Fruit fly (Drosophila melanogaster): Measurements from ENCODE around the gene CG45064.

CG45064 gene

DNA sequence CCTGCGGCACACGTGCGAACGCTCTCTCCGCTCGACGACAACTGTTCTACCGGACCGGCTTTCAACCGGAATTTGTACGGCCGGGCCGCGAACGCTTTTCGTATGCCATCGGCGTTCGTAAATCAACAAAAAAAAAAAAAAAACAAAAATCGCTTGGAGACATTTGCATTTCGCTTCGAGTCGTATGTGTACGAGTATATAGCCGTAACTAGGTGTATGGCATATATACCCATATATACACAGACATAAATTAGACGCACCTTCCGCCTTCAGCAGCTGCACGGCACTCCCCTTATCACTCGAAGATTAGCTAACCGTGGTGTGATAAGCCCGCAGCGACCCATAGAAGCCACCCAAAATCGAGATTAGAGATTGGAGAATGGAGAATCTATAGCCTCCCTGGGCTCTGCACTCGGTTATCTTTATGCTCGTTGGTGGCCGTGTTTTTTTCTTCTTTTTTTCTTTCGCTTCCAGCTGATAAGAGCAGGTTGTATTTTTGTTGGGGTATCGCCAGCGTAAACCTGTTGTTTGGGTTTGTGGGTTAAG is 23.2 kb upstream of the CG45064 start, which contains the start of gene CG9512:
Gene CG9512, minus strand, starts transcription at position 51 of the 546 bp plus-strand sequence.
- TF ChIP-seq CG4617 (GFP tag; optimal IDR thresholded peaks at IDR 0.05; ENCODE audit: borderline replicate concordance) (no peak), Dad (GFP tag; optimal IDR thresholded peaks at IDR 0.05) (no peak), GATAe (GFP tag; conservative IDR thresholded peaks at IDR 0.05) (peak; percentile 78), CG9932 (GFP tag; IDR thresholded peaks at IDR 0.05) (no peak), gsb (GFP tag; IDR thresholded peaks at IDR 0.05) (no peak), CG5953 (GFP tag; IDR thresholded peaks at IDR 0.05) (no peak), Eip74EF (GFP tag; optimal IDR thresholded peaks at IDR 0.05) (peak in 1 of 2 experiments; percentile 58), gce (GFP tag; IDR thresholded peaks at IDR 0.05) (no peak), E2f2 (GFP tag; IDR thresholded peaks at IDR 0.05) (no peak), repo (GFP tag; optimal IDR thresholded peaks at IDR 0.05) (no peak), CG2129 (GFP tag; IDR thresholded peaks at IDR 0.05; ENCODE audit: partially characterized antibody) (no peak), Bdp1 (GFP tag; optimal IDR thresholded peaks at IDR 0.05) (no peak), cad (GFP tag; optimal IDR thresholded peaks at IDR 0.05) (no peak), ham (GFP tag; IDR thresholded peaks at IDR 0.05) (no peak), inv (GFP tag; IDR thresholded peaks at IDR 0.05; ENCODE audit: partially characterized antibody) (no peak), Hmx (GFP tag; optimal IDR thresholded peaks at IDR 0.05) (no peak), CG12744 (GFP tag; optimal IDR thresholded peaks at IDR 0.05) (no peak), CG15696 (tag; optimal IDR thresholded peaks at IDR 0.05) (no peak), CG3838 (GFP tag; optimal IDR thresholded peaks at IDR 0.05) (no peak), ranshi (GFP tag; IDR thresholded peaks at IDR 0.05) (no peak), CG12155 (GFP tag; optimal IDR thresholded peaks at IDR 0.05) (no peak), ara (GFP tag; IDR thresholded peaks at IDR 0.05) (no peak), exex (tag; optimal IDR thresholded peaks at IDR 0.05) (peak; percentile 67), jing (GFP tag; optimal IDR thresholded peaks at IDR 0.05) (no peak), Camta (GFP tag; optimal IDR thresholded peaks at IDR 0.05) (no peak), CG7556 (GFP tag; optimal IDR thresholded peaks at IDR 0.05) (no peak), CG3065 (GFP tag; optimal IDR thresholded peaks at IDR 0.05) (no peak), br (optimal IDR thresholded peaks at IDR 0.05) (no peak), CG30020 (tag; optimal IDR thresholded peaks at IDR 0.05) (no peak), org-1 (GFP tag; optimal IDR thresholded peaks at IDR 0.05) (no peak), ERR (GFP tag; optimal IDR thresholded peaks at IDR 0.05) (no peak), Hr78 (GFP tag; optimal IDR thresholded peaks at IDR 0.05) (no peak), btn (GFP tag; optimal IDR thresholded peaks at IDR 0.05) (no peak), D19A (tag; optimal IDR thresholded peaks at IDR 0.05) (no peak), HLH54F (GFP tag; optimal IDR thresholded peaks at IDR 0.05) (no peak), CG8388 (GFP tag; optimal IDR thresholded peaks at IDR 0.05) (no peak), CG5180 (GFP tag; optimal IDR thresholded peaks at IDR 0.05) (no peak), Atf6 (GFP tag; IDR thresholded peaks at IDR 0.05) (0 out of 2 replicates have a peak, but pooled peaks have one; percentile 8), gcm2 (GFP tag; optimal IDR thresholded peaks at IDR 0.05) (no peak), usp (GFP tag; optimal IDR thresholded peaks at IDR 0.05) (no peak), CG7963 (GFP tag; IDR thresholded peaks at IDR 0.05; ENCODE audit: partially characterized antibody) (no peak), CG13775 (GFP tag; optimal IDR thresholded peaks at IDR 0.05) (no peak), CG2678 (tag; optimal IDR thresholded peaks at IDR 0.05) (peak; percentile 10), CG11696 (GFP tag; IDR thresholded peaks at IDR 0.05) (no peak), aop (GFP tag; IDR thresholded peaks at IDR 0.05) (no peak), phol (tag; optimal IDR thresholded peaks at IDR 0.05) (no peak), dpn (GFP tag; optimal IDR thresholded peaks at IDR 0.05) (no peak), CG13296 (GFP tag; optimal IDR thresholded peaks at IDR 0.05) (peak; percentile 16), CG1233 (GFP tag; optimal IDR thresholded peaks at IDR 0.05) (no peak), ci (GFP tag; IDR thresholded peaks at IDR 0.05) (peak; percentile 68; the same call in 2 of the 3 replicates), CG1647 (GFP tag; optimal IDR thresholded peaks at IDR 0.05) (no peak), CG5245 (GFP tag; optimal IDR thresholded peaks at IDR 0.05) (no peak)
